Fruit fly (Drosophila melanogaster) whole organism, embryonic: ENCODE data around the gene CG6142.

Experiments
- CG10431 ChIP-seq: fragments of 200-800 bp; sonication (Bioruptor generic); optimal IDR thresholded peaks from 3 replicates; lab custom pipeline; 2018; ENCODE audit warnings: missing biosample characterization, mild to moderate bottlenecking, missing genetic modification characterization
- CG11695 ChIP-seq: fragments of 200-800 bp; sonication (Bioruptor generic); IDR thresholded peaks from 3 replicates; pipeline ENCODE4 v1.3.6; 2022; ENCODE audit warnings: missing biosample characterization, missing genetic modification characterization
- CG3065 ChIP-seq: fragments of 200-800 bp; sonication (Bioruptor generic); optimal IDR thresholded peaks from 2 replicates; lab custom pipeline; 2016; ENCODE audit warnings: missing biosample characterization, missing genetic modification characterization
- CG34224 ChIP-seq: fragments of 200-800 bp; sonication (Bioruptor generic); IDR thresholded peaks from 3 replicates; pipeline ENCODE4 v1.3.6; 2022; ENCODE audit warnings: missing biosample characterization, missing genetic modification characterization; ENCODE audit not compliant: partially characterized antibody
- Dref ChIP-seq: fragments of 200-800 bp; sonication (Bioruptor generic); IDR thresholded peaks from 2 replicates; pipeline ENCODE4 v1.3.6; 2022; ENCODE audit warnings: missing biosample characterization, missing genetic modification characterization
- H2.0 ChIP-seq: fragments of 200-800 bp; sonication (Bioruptor generic); IDR thresholded peaks from 2 replicates; pipeline ENCODE4 v1.3.6; 2022; ENCODE audit warnings: missing biosample characterization, missing genetic modification characterization
- Opbp ChIP-seq: fragments of 200-800 bp; sonication (Bioruptor generic); IDR thresholded peaks from 3 replicates; pipeline ENCODE4 v1.3.6; 2022; ENCODE audit warnings: missing biosample characterization, missing genetic modification characterization; ENCODE audit not compliant: partially characterized antibody
- ase ChIP-seq: fragments of 200-800 bp; sonication (Bioruptor generic); IDR thresholded peaks from 3 replicates; pipeline ENCODE4 v1.3.6; 2022; ENCODE audit warnings: missing biosample characterization, missing genetic modification characterization
- ash1 ChIP-seq: fragments of 200-800 bp; sonication (Bioruptor generic); optimal IDR thresholded peaks from 2 replicates; lab custom pipeline; 2018; ENCODE audit warnings: missing biosample characterization, mild to moderate bottlenecking, missing genetic modification characterization
- cg ChIP-seq: fragments of 200-800 bp; sonication (Bioruptor generic); optimal IDR thresholded peaks from 3 replicates; lab custom pipeline; 2019; ENCODE audit warnings: missing biosample characterization, mild to moderate bottlenecking, missing genetic modification characterization, moderate library complexity
- ewg ChIP-seq: fragments of 200-800 bp; sonication (Bioruptor generic); optimal IDR thresholded peaks from 3 replicates; lab custom pipeline; 2017; ENCODE audit warnings: mild to moderate bottlenecking, missing biosample characterization, missing genetic modification reagents, missing genetic modification characterization
- pb ChIP-seq: fragments of 200-800 bp; sonication (Bioruptor generic); optimal IDR thresholded peaks from 3 replicates; lab custom pipeline; 2016; ENCODE audit warnings: missing biosample characterization, missing genetic modification characterization
- z ChIP-seq: fragments of 200-800 bp; sonication (Bioruptor generic); IDR thresholded peaks from 3 replicates; pipeline ENCODE4 v1.3.6; 2022; ENCODE audit warnings: missing biosample characterization, missing genetic modification characterization

DNA sequence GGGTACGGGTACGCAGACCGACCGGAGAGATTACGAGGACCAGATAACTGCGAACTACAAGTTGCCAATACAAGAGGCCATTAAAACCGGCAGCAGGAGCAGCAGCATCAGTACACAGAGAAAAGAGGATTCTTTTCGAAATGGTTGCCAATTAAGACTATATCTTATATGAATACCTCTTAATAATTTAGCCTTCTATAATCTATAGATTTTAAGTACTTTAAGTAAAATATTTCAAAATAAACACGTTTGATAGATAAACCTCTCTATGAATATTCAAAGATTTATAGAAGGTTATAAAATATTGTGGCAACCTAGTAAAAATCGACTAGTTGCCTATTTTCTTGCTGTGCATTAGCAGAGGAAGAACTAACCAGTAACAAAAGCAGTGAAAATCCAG lies 37.4 kb upstream of the CG6142 start:
- TF ChIP-seq CG10431 (GFP tag; lab: Kevin White, UChicago) (no peak), cg (GFP tag; lab: Kevin White, UChicago) (no peak), CG11695 (GFP tag; lab: Robert Waterston, UW) (no peak), CG34224 (no peak), ewg (no peak), Opbp (GFP tag; lab: Robert Waterston, UW) (no peak), CG3065 (GFP tag; lab: Kevin White, UChicago) (no peak), H2.0 (no peak), ase (GFP tag; lab: Robert Waterston, UW) (no peak), ash1 (no peak), Dref (no peak), z (GFP tag; lab: Robert Waterston, UW) (no peak), pb (GFP tag; lab: Kevin White, UChicago) (no peak)
